Fruit fly (Drosophila melanogaster): Measurements from ENCODE around the gene CG18284.

Gene CG18284

dm6 chr2L:10688764-10689163 is 45.0 kb downstream of the CG18284 start:
- TF ChIP-seq CG14711 (tag; optimal IDR thresholded peaks at IDR 0.05) (no peak), cnc (optimal IDR thresholded peaks at IDR 0.05) (no peak), ovo (GFP tag; optimal IDR thresholded peaks at IDR 0.05) (no peak), Mnt (GFP tag; optimal IDR thresholded peaks at IDR 0.05) (no peak)

- TF ChIP-seq ovo (GFP tag; optimal IDR thresholded peaks at IDR 0.05), result no peak
- no peak for TF ChIP-seq Crg-1 (GFP tag; optimal IDR thresholded peaks at IDR 0.05)
- TF ChIP-seq kay (GFP tag; ENCODE audit: borderline replicate concordance), result no peak
- TF ChIP-seq Hr96 (GFP tag; optimal IDR thresholded peaks at IDR 0.05), result no peak
- TF ChIP-seq CG5204 (GFP tag; optimal IDR thresholded peaks at IDR 0.05), result no peak
- no peak for TF ChIP-seq pad (GFP tag; optimal IDR thresholded peaks at IDR 0.05)
- no peak for TF ChIP-seq cnc (optimal IDR thresholded peaks at IDR 0.05)
- TF ChIP-seq cic (GFP tag; optimal IDR thresholded peaks at IDR 0.05), result no peak
- TF ChIP-seq CG7045 (GFP tag; optimal IDR thresholded peaks at IDR 0.05), result no peak
- no peak for TF ChIP-seq CG33017 (tag; optimal IDR thresholded peaks at IDR 0.05)
- TF ChIP-seq CG11617 (GFP tag; optimal IDR thresholded peaks at IDR 0.05), result no peak
These were observed 45.7 kb downstream of the CG18284 start, which contains the start of gene CG7294 for dm6 chr2L:10689221-10690034. Gene CG7294, minus strand, starts transcription at chr2L:10689271.

- TF ChIP-seq cic (GFP tag; optimal IDR thresholded peaks at IDR 0.05), result no peak
- TF ChIP-seq ovo (GFP tag; optimal IDR thresholded peaks at IDR 0.05), result no peak
- no peak for TF ChIP-seq Clk (GFP tag; optimal IDR thresholded peaks at IDR 0.05)
- no peak for TF ChIP-seq tj (GFP tag; optimal IDR thresholded peaks at IDR 0.05)
- TF ChIP-seq kay (GFP tag; ENCODE audit: borderline replicate concordance), result no peak
- TF ChIP-seq Crg-1 (GFP tag; optimal IDR thresholded peaks at IDR 0.05), result no peak
- no peak for TF ChIP-seq Mnt (GFP tag; optimal IDR thresholded peaks at IDR 0.05)
- no peak for TF ChIP-seq CG12768 (GFP tag; optimal IDR thresholded peaks at IDR 0.05)
- TF ChIP-seq CG1620 (GFP tag; optimal IDR thresholded peaks at IDR 0.05), result no peak
- no peak for TF ChIP-seq bab1 (GFP tag; optimal IDR thresholded peaks at IDR 0.05)
- TF ChIP-seq pad (GFP tag; optimal IDR thresholded peaks at IDR 0.05), result no peak
- no peak for TF ChIP-seq Hr96 (GFP tag; optimal IDR thresholded peaks at IDR 0.05)
- no peak for TF ChIP-seq CG14711 (tag; optimal IDR thresholded peaks at IDR 0.05)
- TF ChIP-seq CG7101 (tag; optimal IDR thresholded peaks at IDR 0.05), result no peak
- TF ChIP-seq CG7045 (GFP tag; optimal IDR thresholded peaks at IDR 0.05), result no peak
- no peak for TF ChIP-seq toe (GFP tag; optimal IDR thresholded peaks at IDR 0.05)
- TF ChIP-seq CG5204 (GFP tag; optimal IDR thresholded peaks at IDR 0.05), result no peak
These were observed 49.2 kb downstream of the CG18284 start for dm6 chr2L:10693018-10693417.

- peak; percentile 17 for TF ChIP-seq CG7101 (tag; optimal IDR thresholded peaks at IDR 0.05)
- no peak for TF ChIP-seq toe (GFP tag; optimal IDR thresholded peaks at IDR 0.05)
- TF ChIP-seq cnc (optimal IDR thresholded peaks at IDR 0.05), result no peak
- no peak for TF ChIP-seq CG1620 (GFP tag; optimal IDR thresholded peaks at IDR 0.05)
- TF ChIP-seq kay (GFP tag; ENCODE audit: borderline replicate concordance), result peak; percentile 75
- TF ChIP-seq CG33017 (tag; optimal IDR thresholded peaks at IDR 0.05), result peak; percentile 78
- peak; percentile 38 for TF ChIP-seq CG14711 (tag; optimal IDR thresholded peaks at IDR 0.05)
These were observed 50.4 kb downstream of the CG18284 start, which contains the start of gene CG17108 for dm6 chr2L:10694053-10694618. Gene CG17108, minus strand, starts transcription at chr2L:10694103.
